Worm (Caenorhabditis elegans): ENCODE measurements around the gene eor-2.

DNA sequence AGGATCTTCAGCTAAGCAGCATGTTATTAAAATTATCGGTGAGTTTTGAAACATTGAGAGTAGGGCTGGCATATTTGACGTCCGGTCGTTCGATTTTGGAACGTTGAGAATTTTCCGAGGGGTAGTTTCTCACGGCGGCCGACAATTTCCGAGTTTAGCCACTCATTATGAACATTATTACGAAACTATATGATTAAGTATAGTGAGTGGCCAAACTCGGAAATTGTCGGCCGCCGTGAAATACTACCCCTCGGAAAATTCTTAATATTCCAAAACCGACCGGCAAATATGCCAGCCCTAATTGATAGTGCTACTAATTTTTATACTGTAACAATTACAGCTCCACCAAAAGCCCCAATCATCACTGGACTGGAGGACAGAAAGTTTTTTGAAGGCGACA is 54.6 kb downstream of the eor-2 start:
- TF ChIP-seq lsy-2 (tag; optimal IDR thresholded peaks at IDR 0.05) (no peak), ceh-82 (tag; optimal IDR thresholded peaks at IDR 0.05) (no peak), aly-2 (tag; optimal IDR thresholded peaks at IDR 0.05) (no peak), elt-3 (tag; optimal IDR thresholded peaks at IDR 0.05) (no peak)

Data from whole organism, L2 larva.